Worm (Caenorhabditis elegans) whole organism, L4 larva: ENCODE measurements around the gene srh-41.

Source experiments
- F26F4.8 ChIP-seq: fragments of 200-800 bp; sonication (Bioruptor generic); conservative IDR thresholded peaks from 2 replicates; pipeline ENCODE4 v1.3.6; 2022; ENCODE audit warnings: missing genetic modification characterization, missing compliant biosample characterization
- Y5F2A.4 ChIP-seq: fragments of 200-800 bp; sonication (Bioruptor generic); optimal IDR thresholded peaks from 2 replicates; lab custom pipeline; 2018; ENCODE audit warnings: mild to moderate bottlenecking, missing genetic modification characterization, missing compliant biosample characterization
- ceh-28 ChIP-seq: fragments of 150-350 bp; optimal IDR thresholded peaks from 2 replicates; lab custom pipeline; 2014; ENCODE audit warnings: missing biosample characterization, missing genetic modification reagents, missing genetic modification characterization
- egl-27 ChIP-seq: sonication (generic microtip); optimal IDR thresholded peaks from 3 replicates; lab custom pipeline; 2017; ENCODE audit warnings: missing biosample characterization, missing genetic modification reagents, missing genetic modification characterization
- fkh-10 ChIP-seq: fragments of 150-350 bp; optimal IDR thresholded peaks from 2 replicates; lab custom pipeline; 2014; ENCODE audit warnings: missing biosample characterization, missing genetic modification reagents, missing genetic modification characterization
- lsy-2 ChIP-seq, 2 experiments: fragments of 150-350 bp in 1 of 2; sonication (generic microtip) in 1 of 2; optimal IDR thresholded peaks; 2 replicates each; lab custom pipeline; 2014 to 2017; ENCODE audit warnings: missing biosample characterization in 2 of 2, missing genetic modification characterization in 2 of 2
- nhr-77 ChIP-seq: fragments of 150-350 bp; optimal IDR thresholded peaks from 2 replicates; lab custom pipeline; 2014; ENCODE audit warnings: missing biosample characterization, missing genetic modification characterization
- skn-1 ChIP-seq: fragments of 150-350 bp; optimal IDR thresholded peaks from 2 replicates; lab custom pipeline; 2014; ENCODE audit warnings: missing biosample characterization, missing genetic modification characterization
- unc-62 ChIP-seq, 3 experiments: fragments of 150-350 bp in 1 of 3; sonication (generic microtip); optimal IDR thresholded peaks in 2 of 3; peaks in 1 of 3; 1 replicate in 1 of 3; 2 replicates in 2 of 3; lab custom pipeline; 2014 to 2017; ENCODE audit warnings: missing biosample characterization in 3 of 3, missing genetic modification characterization in 3 of 3, missing genetic modification reagents in 3 of 3, missing genotype in 1 of 3
- ztf-11 ChIP-seq: fragments of 150-350 bp; optimal IDR thresholded peaks from 2 replicates; lab custom pipeline; 2014; ENCODE audit warnings: missing biosample characterization, missing genetic modification characterization

DNA sequence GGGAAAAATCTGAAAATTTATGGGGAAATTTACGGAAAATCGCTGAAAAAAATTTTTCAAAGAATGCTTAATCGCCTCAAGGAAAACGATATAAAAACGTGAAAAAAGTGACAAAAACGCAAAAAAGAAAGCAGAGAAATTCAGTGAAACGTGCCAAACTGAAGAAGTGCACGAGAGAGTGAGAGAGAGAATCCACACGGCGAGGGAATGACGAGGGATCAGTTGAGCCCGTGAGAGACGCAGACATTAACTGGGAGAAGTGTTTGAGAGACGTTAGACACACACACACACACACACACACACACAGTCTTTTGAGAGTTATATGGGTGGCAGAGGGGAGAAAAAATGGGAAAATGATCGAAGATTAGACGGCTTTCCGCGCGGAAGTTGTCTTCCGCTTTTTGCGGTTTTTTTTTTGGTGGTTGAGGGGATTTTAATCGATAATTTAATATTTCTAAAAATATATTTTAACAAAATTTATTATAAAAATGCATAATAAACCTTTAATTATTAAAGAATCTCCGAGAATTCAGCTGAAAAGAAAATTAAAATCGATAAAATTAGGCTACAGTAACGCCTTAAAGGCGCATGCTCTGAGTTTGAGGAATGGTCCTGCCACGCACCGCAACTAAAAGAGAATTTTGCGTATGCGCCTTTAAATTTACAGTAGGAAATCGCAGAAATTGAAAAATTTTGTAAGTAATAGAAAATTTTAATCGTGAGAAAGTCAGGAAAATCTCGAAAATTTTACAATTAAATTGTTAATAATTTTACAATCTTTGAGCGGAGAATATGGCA lies 42.5 kb downstream of the srh-41 start:
- no peak for TF ChIP-seq F26F4.8
- TF ChIP-seq nhr-77 (tag; lab: Kevin White, UChicago) = peak; percentile 74
- no peak for TF ChIP-seq egl-27
- TF ChIP-seq unc-62 (GFP tag; optimal IDR thresholded peaks at IDR 0.05 in 1 of 2; lab: Kevin White, UChicago) = peak in 1 of 2 experiments; percentile 87
- TF ChIP-seq unc-62 (tag; optimal IDR thresholded peaks at IDR 0.05; lab: Kevin White, UChicago) = no peak
- TF ChIP-seq Y5F2A.4 = no peak
- TF ChIP-seq lsy-2 (tag; optimal IDR thresholded peaks at IDR 0.05; lab: Kevin White, UChicago) = peak in 1 of 2 experiments; percentile 37
- no peak for TF ChIP-seq ztf-11 (tag; lab: Kevin White, UChicago)
- no peak for TF ChIP-seq skn-1 (tag; lab: Kevin White, UChicago)
- TF ChIP-seq ceh-28 (tag; lab: Kevin White, UChicago) = no peak
- no peak for TF ChIP-seq fkh-10 (GFP tag; lab: Kevin White, UChicago)
